Worm (Caenorhabditis elegans): Measurements from ENCODE around the gene F41G3.21.

- TF ChIP-seq tbx-11 (GFP tag; IDR thresholded peaks at IDR 0.05) (no peak), hmbx-1 (tag; optimal IDR thresholded peaks at IDR 0.05) (no peak), ama-1 (optimal IDR thresholded peaks at IDR 0.05) (no peak), B0310.2 (tag; optimal IDR thresholded peaks at IDR 0.05) (no peak), flt-1 (GFP tag; IDR thresholded peaks at IDR 0.05) (no peak), aly-1 (tag; optimal IDR thresholded peaks at IDR 0.05) (no peak), ets-7 (tag; optimal IDR thresholded peaks at IDR 0.05) (no peak), scrt-1 (GFP tag; IDR thresholded peaks at IDR 0.05) (no peak), sea-1 (GFP tag; conservative IDR thresholded peaks at IDR 0.05) (no peak)
These were observed 30.0 kb upstream of the F41G3.21 start for ce11 chrII:6782738-6783163.

All from whole organism, early embryonic.